Fruit fly (Drosophila melanogaster): ENCODE measurements around the gene CG31948.

The CG31948 gene

dm6 chr2L:2375655-2376417 is 40.7 kb downstream of the CG31948 start, which contains the start of gene Atxn7 (continued):
- TF ChIP-seq CG10669 (GFP tag; optimal IDR thresholded peaks at IDR 0.05), result peak; percentile 46
- TF ChIP-seq CG9139 (GFP tag; optimal IDR thresholded peaks at IDR 0.05), result peak; percentile 20
- TF ChIP-seq Ets21C (GFP tag; optimal IDR thresholded peaks at IDR 0.05), result peak; percentile 1
- peak; percentile 74 for TF ChIP-seq dsx (GFP tag; optimal IDR thresholded peaks at IDR 0.05; ENCODE audit: poor library complexity, severe bottlenecking)
- TF ChIP-seq Hr39 (GFP tag; optimal IDR thresholded peaks at IDR 0.05), result peak; percentile 62
- TF ChIP-seq svp (GFP tag), result peak; percentile 80
- peak; percentile 65 for TF ChIP-seq OdsH (GFP tag; optimal IDR thresholded peaks at IDR 0.05)
- TF ChIP-seq cyc (GFP tag; optimal IDR thresholded peaks at IDR 0.05), result peak; percentile 69
- peak; percentile 46 for TF ChIP-seq CG1621 (tag; optimal IDR thresholded peaks at IDR 0.05)
- peak; percentile 70 for TF ChIP-seq CG34406 (GFP tag; optimal IDR thresholded peaks at IDR 0.05)
- TF ChIP-seq eg (GFP tag; IDR thresholded peaks at IDR 0.05), result peak; percentile 80
- TF ChIP-seq CG11902 (GFP tag; optimal IDR thresholded peaks at IDR 0.05), result peak; percentile 6
- TF ChIP-seq esn (GFP tag; optimal IDR thresholded peaks at IDR 0.05), result peak; percentile 84
- TF ChIP-seq Hr38 (GFP tag; optimal IDR thresholded peaks at IDR 0.05), result no peak
- peak; percentile 22 for TF ChIP-seq Lpt (GFP tag; optimal IDR thresholded peaks at IDR 0.05)
- TF ChIP-seq achi (GFP tag; optimal IDR thresholded peaks at IDR 0.05), result peak; percentile 100
- peak; percentile 50 for TF ChIP-seq CG16779 (tag; optimal IDR thresholded peaks at IDR 0.05)

dm6 chr2L:2373818-2374746 is 42.4 kb downstream of the CG31948 start, which contains the start of the genes CG3609 and CG15390:
TSS of gene CG3609 (minus strand) at chr2L:2374627.
TSS of gene CG15390 (plus strand) at chr2L:2374713.
- TF ChIP-seq CG11762 (GFP tag; optimal IDR thresholded peaks at IDR 0.05; ENCODE audit: insufficient read depth), result no peak
- TF ChIP-seq salr (GFP tag; optimal IDR thresholded peaks at IDR 0.05), result peak; percentile 73 to 76
- peak; percentile 92 for TF ChIP-seq CG6163 (GFP tag; IDR thresholded peaks at IDR 0.05)
- peak; percentile 46 for TF ChIP-seq Gug (GFP tag; IDR thresholded peaks at IDR 0.05)
- TF ChIP-seq CG16779 (tag; optimal IDR thresholded peaks at IDR 0.05), result peak; percentile 80
- TF ChIP-seq CG6808 (GFP tag; optimal IDR thresholded peaks at IDR 0.05), result peak; percentile 71
- peak; percentile 65 for TF ChIP-seq CG10631 (GFP tag; optimal IDR thresholded peaks at IDR 0.05)
- peak; percentile 81 for TF ChIP-seq CG6276 (GFP tag; optimal IDR thresholded peaks at IDR 0.05)
- TF ChIP-seq CG9139 (GFP tag; optimal IDR thresholded peaks at IDR 0.05), result peak; percentile 76
- peak; percentile 24 for TF ChIP-seq Blimp-1 (GFP tag; optimal IDR thresholded peaks at IDR 0.05)
- TF ChIP-seq fkh (GFP tag; optimal IDR thresholded peaks at IDR 0.05), result peak; percentile 76
- peak; percentile 88 for TF ChIP-seq eg (GFP tag; IDR thresholded peaks at IDR 0.05)
- peak; percentile 89 for TF ChIP-seq Sox102F (GFP tag; optimal IDR thresholded peaks at IDR 0.05)
- peak; percentile 89 for TF ChIP-seq vri (GFP tag; optimal IDR thresholded peaks at IDR 0.05)
- peak; percentile 88 for TF ChIP-seq svp (GFP tag)
- peak; percentile 88 for TF ChIP-seq pdm3 (GFP tag; optimal IDR thresholded peaks at IDR 0.05)
- TF ChIP-seq CG8119 (GFP tag; IDR thresholded peaks at IDR 0.05), result peak; percentile 75
- peak; percentile 74 for TF ChIP-seq dsx (GFP tag; optimal IDR thresholded peaks at IDR 0.05; ENCODE audit: poor library complexity, severe bottlenecking)
- TF ChIP-seq Eip75B (GFP tag; optimal IDR thresholded peaks at IDR 0.05), result peak; percentile 78
- TF ChIP-seq acj6 (GFP tag; optimal IDR thresholded peaks at IDR 0.05), result peak; percentile 62
- TF ChIP-seq Ets96B (tag; optimal IDR thresholded peaks at IDR 0.05), result peak; percentile 56
- peak; percentile 65 for TF ChIP-seq CG6792 (GFP tag; optimal IDR thresholded peaks at IDR 0.05)
- peak; percentile 83 for TF ChIP-seq Hr39 (GFP tag; optimal IDR thresholded peaks at IDR 0.05)
- peak; percentile 85 for TF ChIP-seq lz (GFP tag; optimal IDR thresholded peaks at IDR 0.05)
- peak; percentile 84 for TF ChIP-seq Met (GFP tag; optimal IDR thresholded peaks at IDR 0.05)
- TF ChIP-seq Sox14 (GFP tag; optimal IDR thresholded peaks at IDR 0.05), result peak; percentile 91
- peak; percentile 20 for TF ChIP-seq CG4318 (GFP tag; optimal IDR thresholded peaks at IDR 0.05)
- TF ChIP-seq CG11902 (GFP tag; optimal IDR thresholded peaks at IDR 0.05), result peak; percentile 49
- TF ChIP-seq ss (GFP tag; optimal IDR thresholded peaks at IDR 0.05), result peak; percentile 81 to 87
- peak; percentile 55 for TF ChIP-seq fd59A (GFP tag; optimal IDR thresholded peaks at IDR 0.05)
- peak; percentile 85 for TF ChIP-seq Hr4 (GFP tag; optimal IDR thresholded peaks at IDR 0.05)
- TF ChIP-seq CG8319 (GFP tag; optimal IDR thresholded peaks at IDR 0.05), result peak; percentile 43
- TF ChIP-seq spab (GFP tag; optimal IDR thresholded peaks at IDR 0.05), result peak; percentile 24
- TF ChIP-seq CG15336 (GFP tag; IDR thresholded peaks at IDR 0.05), result peak; percentile 78
- no peak for TF ChIP-seq fd85E (GFP tag; optimal IDR thresholded peaks at IDR 0.05)

Measured in whole organism, prepupa.